Fruit fly (Drosophila melanogaster) whole organism, wandering third instar larva: ENCODE results near the gene CG44142.
A peak's percentile ranks its signal among the peaks of the same experiment; 100 is the strongest.

ENCODE experiments used
- Abd-B ChIP-seq: fragments of >200 bp; optimal IDR thresholded peaks from 2 replicates; lab custom pipeline; 2017; ENCODE audit warnings: missing biosample characterization, missing genetic modification characterization
- CG32264 ChIP-seq: fragments of 200-800 bp; sonication (Bioruptor generic); optimal IDR thresholded peaks from 2 replicates; lab custom pipeline; 2016; ENCODE audit warnings: missing biosample characterization, missing genetic modification characterization
- CG9705 ChIP-seq: fragments of 200-800 bp; sonication (Bioruptor generic); optimal IDR thresholded peaks from 2 replicates; lab custom pipeline; 2018; ENCODE audit warnings: missing biosample characterization, mild to moderate bottlenecking, missing genetic modification characterization
- CrebA ChIP-seq: fragments of 200-800 bp; sonication (Bioruptor generic); optimal IDR thresholded peaks from 2 replicates; lab custom pipeline; 2016; ENCODE audit warnings: missing biosample characterization, mild to moderate bottlenecking, missing genetic modification characterization, borderline replicate concordance
- Dfd ChIP-seq: fragments of >200 bp; optimal IDR thresholded peaks from 2 replicates; lab custom pipeline; 2017; ENCODE audit warnings: missing biosample characterization, missing genetic modification characterization
- Dif ChIP-seq: fragments of 200-275, 200-300 bp; sonication (Bioruptor generic); optimal IDR thresholded peaks from 2 replicates; lab custom pipeline; 2018; ENCODE audit warnings: missing biosample characterization, missing genetic modification characterization; ENCODE audit not compliant: partially characterized antibody
- GATAd ChIP-seq: sonication (Bioruptor generic); optimal IDR thresholded peaks from 2 replicates; lab custom pipeline; 2016; ENCODE audit warnings: missing biosample characterization, missing genetic modification characterization
- Hnf4 ChIP-seq: fragments of 200-800 bp; sonication (Bioruptor generic); optimal IDR thresholded peaks from 2 replicates; lab custom pipeline; 2016; ENCODE audit warnings: missing biosample characterization, mild to moderate bottlenecking, missing genetic modification characterization
- Hr78 ChIP-seq: fragments of >200 bp; optimal IDR thresholded peaks from 2 replicates; lab custom pipeline; 2017; ENCODE audit warnings: missing biosample characterization, missing genetic modification characterization
- Hr83 ChIP-seq: fragments of 200-300 bp; sonication (Bioruptor generic); optimal IDR thresholded peaks from 2 replicates; lab custom pipeline; 2016; ENCODE audit warnings: missing biosample characterization, mild to moderate bottlenecking, missing genetic modification characterization, moderate library complexity; ENCODE audit not compliant: poor library complexity, severe bottlenecking
- Jra ChIP-seq: sonication (Bioruptor generic); optimal IDR thresholded peaks from 2 replicates; lab custom pipeline; 2016; ENCODE audit warnings: missing biosample characterization, missing genetic modification characterization
- Myc ChIP-seq: fragments of >200 bp; optimal IDR thresholded peaks from 2 replicates; lab custom pipeline; 2017
- N ChIP-seq: fragments of >200 bp; optimal IDR thresholded peaks from 2 replicates; lab custom pipeline; 2018; ENCODE audit warnings: missing biosample characterization, missing external identifiers, missing genetic modification characterization
- OdsH ChIP-seq: fragments of 200-800 bp; sonication (Bioruptor generic); optimal IDR thresholded peaks from 2 replicates; lab custom pipeline; 2016; ENCODE audit warnings: missing biosample characterization, mild to moderate bottlenecking, missing genetic modification characterization
- Rel ChIP-seq, 2 experiments: fragments of 200-800 bp; sonication (Bioruptor generic) in 1 of 2; optimal IDR thresholded peaks; 2 replicates in 1 of 2; 3 replicates in 1 of 2; lab custom pipeline; 2016 to 2019; ENCODE audit warnings: mild to moderate bottlenecking in 2 of 2, missing biosample characterization in 2 of 2, missing genetic modification characterization in 2 of 2, moderate library complexity in 1 of 2
- Sp1 ChIP-seq: fragments of 200-800 bp; sonication (Bioruptor generic); optimal IDR thresholded peaks from 3 replicates; lab custom pipeline; 2019; ENCODE audit warnings: missing biosample characterization, mild to moderate bottlenecking, missing genetic modification characterization, moderate library complexity
- Vsx2 ChIP-seq: fragments of 200-300, 225-300 bp; sonication (Bioruptor generic); optimal IDR thresholded peaks from 2 replicates; lab custom pipeline; 2018; ENCODE audit warnings: missing biosample characterization, missing genetic modification characterization; ENCODE audit not compliant: partially characterized antibody
- br ChIP-seq: fragments of 200-800 bp; sonication (Bioruptor generic); optimal IDR thresholded peaks from 2 replicates; lab custom pipeline; 2016; ENCODE audit warnings: missing biosample characterization, missing genetic modification characterization
- brk ChIP-seq: fragments of 200-800 bp; sonication (Bioruptor generic); optimal IDR thresholded peaks from 2 replicates; lab custom pipeline; 2016; ENCODE audit warnings: missing biosample characterization, mild to moderate bottlenecking, missing genetic modification characterization
- dl ChIP-seq, 2 experiments: fragments of 175-275, 200-275 bp in 1 of 2; fragments of 200-275 bp in 1 of 2; sonication (Bioruptor generic); optimal IDR thresholded peaks; lab custom pipeline; 2018; ENCODE audit warnings: mild to moderate bottlenecking in 2 of 2, missing biosample characterization in 2 of 2, missing genetic modification characterization in 2 of 2, moderate library complexity in 2 of 2; ENCODE audit not compliant: partially characterized antibody in 2 of 2, insufficient read depth in 1 of 2
- dsf ChIP-seq: sonication (Bioruptor generic); optimal IDR thresholded peaks from 2 replicates; lab custom pipeline; 2016; ENCODE audit warnings: missing biosample characterization, missing genetic modification characterization, borderline replicate concordance
- ey ChIP-seq: fragments of 200-800 bp; sonication (Bioruptor generic); optimal IDR thresholded peaks from 2 replicates; lab custom pipeline; 2016; ENCODE audit warnings: missing biosample characterization, missing genetic modification characterization
- foxo ChIP-seq, 2 experiments: fragments of 200-800 bp; sonication (Bioruptor generic); optimal IDR thresholded peaks; 2 replicates in 1 of 2; 3 replicates in 1 of 2; lab custom pipeline; 2016 to 2017; ENCODE audit warnings: missing biosample characterization in 2 of 2, missing genetic modification characterization in 2 of 2
- fru ChIP-seq: fragments of 200-800 bp; sonication (Bioruptor generic); optimal IDR thresholded peaks from 3 replicates; lab custom pipeline; 2016; ENCODE audit warnings: missing biosample characterization, mild to moderate bottlenecking, missing genetic modification characterization
- h ChIP-seq: fragments of 200-800 bp; sonication (Bioruptor generic); optimal IDR thresholded peaks from 3 replicates; lab custom pipeline; 2016; ENCODE audit warnings: missing biosample characterization, mild to moderate bottlenecking, missing genetic modification characterization
- jim ChIP-seq: fragments of 175-275, 200-325 bp; sonication (Bioruptor generic); optimal IDR thresholded peaks from 2 replicates; lab custom pipeline; 2016; ENCODE audit warnings: missing biosample characterization, mild to moderate bottlenecking, missing genetic modification characterization
- lola ChIP-seq: fragments of >200 bp; optimal IDR thresholded peaks from 2 replicates; lab custom pipeline; 2017; ENCODE audit warnings: missing biosample characterization, missing genetic modification characterization
- pan ChIP-seq: fragments of >200 bp; optimal IDR thresholded peaks from 2 replicates; lab custom pipeline; 2017
- psq ChIP-seq: fragments of 200-800 bp; sonication (Bioruptor generic); optimal IDR thresholded peaks from 3 replicates; lab custom pipeline; 2017; ENCODE audit warnings: missing biosample characterization, mild to moderate bottlenecking, missing genetic modification characterization, moderate library complexity
- rgr ChIP-seq: fragments of 200-800 bp; sonication (Bioruptor generic); optimal IDR thresholded peaks from 3 replicates; lab custom pipeline; 2016; ENCODE audit warnings: missing biosample characterization, mild to moderate bottlenecking, missing genetic modification characterization
- sage ChIP-seq: fragments of 200-800 bp; sonication (Bioruptor generic); optimal IDR thresholded peaks from 2 replicates; lab custom pipeline; 2016; ENCODE audit warnings: missing biosample characterization, mild to moderate bottlenecking, missing genetic modification characterization
- sv ChIP-seq: fragments of 200-800 bp; sonication (Bioruptor generic); optimal IDR thresholded peaks from 3 replicates; lab custom pipeline; 2016; ENCODE audit warnings: missing biosample characterization, missing genetic modification characterization
- tai ChIP-seq: sonication (Bioruptor generic); optimal IDR thresholded peaks from 2 replicates; lab custom pipeline; 2016; ENCODE audit warnings: missing biosample characterization, missing genetic modification characterization
- woc ChIP-seq: sonication (Bioruptor generic); optimal IDR thresholded peaks from 2 replicates; lab custom pipeline; 2016; ENCODE audit warnings: missing biosample characterization, mild to moderate bottlenecking, missing genetic modification characterization

Gene CG44142

DNA sequence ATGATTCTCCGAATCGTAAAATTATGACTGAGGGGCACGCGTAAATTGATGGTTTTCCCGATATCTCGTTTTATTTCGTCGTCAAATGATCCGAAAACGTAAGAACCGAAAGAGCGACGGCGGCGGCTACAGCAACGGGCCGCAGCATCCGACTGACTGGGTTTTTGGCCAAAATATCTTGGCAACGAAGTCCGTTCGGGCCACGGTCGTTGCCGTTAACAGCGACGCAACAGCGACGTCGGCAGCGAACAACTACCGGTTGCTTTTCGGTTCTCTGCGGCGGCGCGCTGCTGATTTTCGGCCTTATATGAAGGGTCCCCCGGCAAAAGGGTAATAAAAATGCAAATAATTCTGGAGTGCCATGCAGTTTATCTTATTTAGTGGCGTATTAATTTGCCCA lies 21.0 kb upstream of the CG44142 start, which contains the start of gene PK2-R2:
Gene PK2-R2 (minus strand): TSS at position 160 of the 400 bp plus-strand sequence.
- TF ChIP-seq foxo (GFP tag; optimal IDR thresholded peaks at IDR 0.05; lab: Kevin White, UChicago) (no peak), CG32264 (GFP tag; lab: Kevin White, UChicago) (no peak), Abd-B (no peak), Dfd (GFP tag; lab: Kevin White, UChicago) (no peak), Hr78 (GFP tag; lab: Kevin White, UChicago) (no peak), OdsH (GFP tag; lab: Kevin White, UChicago) (no peak), dl (GFP tag; optimal IDR thresholded peaks at IDR 0.05; lab: Kevin White, UChicago; ENCODE audit: insufficient read depth in 1 of 2, partially characterized antibody in 2 of 2) (no peak), tai (GFP tag; lab: Kevin White, UChicago) (no peak), woc (GFP tag; lab: Kevin White, UChicago) (no peak), h (no peak)

dm6 chr3R:13333031-13333430 lies 20.0 kb upstream of the CG44142 start:
- TF ChIP-seq Sp1: no peak
- no peak for TF ChIP-seq foxo (GFP tag; optimal IDR thresholded peaks at IDR 0.05; lab: Kevin White, UChicago)
- TF ChIP-seq GATAd: no peak
- no peak for TF ChIP-seq lola (GFP tag; lab: Kevin White, UChicago)
- TF ChIP-seq Abd-B: no peak
- TF ChIP-seq Hr78 (GFP tag; lab: Kevin White, UChicago): no peak
- no peak for TF ChIP-seq brk (GFP tag; lab: Kevin White, UChicago)
- TF ChIP-seq Vsx2: no peak
- no peak for TF ChIP-seq CG9705 (GFP tag; lab: Kevin White, UChicago)
- no peak for TF ChIP-seq Myc (lab: Kevin White, UChicago)
- TF ChIP-seq tai (GFP tag; lab: Kevin White, UChicago): no peak
- TF ChIP-seq, all 38 proteins: peak for 0

DNA sequence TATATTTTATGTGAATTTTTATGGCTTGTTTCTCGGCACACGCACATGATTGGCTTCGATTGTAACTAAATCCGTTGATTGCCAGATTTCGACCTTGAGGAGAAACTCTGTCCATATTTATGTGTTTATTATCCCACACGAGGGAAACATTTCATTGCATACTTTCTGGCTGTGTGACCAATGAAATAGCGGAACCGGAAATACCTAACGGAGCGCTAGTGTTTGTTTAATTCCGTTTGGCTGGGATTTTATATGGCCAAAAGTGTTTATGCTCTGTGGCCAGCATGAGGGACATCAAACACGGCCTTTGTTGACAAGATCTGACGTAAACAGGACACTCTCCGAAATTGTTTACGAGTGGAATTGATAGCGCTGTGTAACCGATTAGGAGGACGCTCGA lies 6.9 kb upstream of the CG44142 start:
- TF ChIP-seq lola (GFP tag; lab: Kevin White, UChicago): no peak
- peak; percentile 35 for TF ChIP-seq rgr (GFP tag; lab: Kevin White, UChicago)

DNA sequence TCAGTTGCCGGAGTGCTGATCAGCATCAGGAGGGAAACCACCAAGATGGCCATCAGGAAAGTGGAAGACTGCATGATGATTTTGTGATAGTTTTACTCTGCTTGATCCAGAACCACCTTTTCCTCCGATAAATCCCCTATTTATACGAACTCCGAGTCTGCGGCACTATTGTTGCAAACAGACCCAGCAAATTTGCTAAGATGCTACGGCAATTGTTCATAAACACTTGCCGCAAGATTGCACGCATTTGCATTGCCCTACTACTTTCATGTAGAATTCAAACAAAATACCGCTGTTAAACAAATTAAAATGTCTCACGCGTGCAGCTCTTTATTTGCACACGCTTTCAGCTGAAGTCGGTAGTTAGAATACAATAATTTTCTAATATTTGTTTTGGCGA lies 6.2 kb upstream of the CG44142 start, which contains the start of gene CG45080:
Gene CG45080 (minus strand): TSS at position 101 of the 400 bp plus-strand sequence.
- TF ChIP-seq CG32264 (GFP tag; lab: Kevin White, UChicago): no peak
- TF ChIP-seq rgr (GFP tag; lab: Kevin White, UChicago): no peak
- no peak for TF ChIP-seq sage (GFP tag; lab: Kevin White, UChicago)
- no peak for TF ChIP-seq Hr83
- no peak for TF ChIP-seq Abd-B

DNA sequence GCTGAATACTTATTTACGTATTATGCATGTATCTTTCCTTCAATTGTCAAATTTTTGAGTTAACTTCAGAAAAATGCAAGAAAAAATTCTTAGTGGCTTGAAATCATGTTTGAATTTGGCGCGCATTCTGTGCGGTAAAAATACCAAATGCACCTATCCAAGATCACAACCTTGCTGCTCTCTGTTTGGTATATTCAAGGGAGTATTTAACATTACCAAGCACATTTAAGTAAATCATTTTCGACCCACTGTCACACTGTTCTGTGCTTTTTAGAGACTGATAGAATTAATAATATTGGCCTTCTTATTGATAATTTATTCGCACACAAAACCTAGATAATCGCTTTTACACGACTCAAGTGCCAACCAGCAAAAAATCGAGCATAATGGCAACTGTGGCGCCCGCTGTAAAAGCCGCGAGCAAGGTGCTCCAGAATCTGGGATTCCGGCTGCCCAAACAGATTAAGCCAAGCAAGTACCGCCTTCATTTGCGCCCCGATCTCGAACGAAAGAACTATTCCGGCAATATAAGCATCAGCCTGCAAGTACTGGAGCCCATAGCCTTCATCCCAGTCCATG lies 3.8 kb downstream of the CG44142 start:
- TF ChIP-seq Hnf4 (GFP tag; lab: Kevin White, UChicago): peak; percentile 30
- no peak for TF ChIP-seq Rel (GFP tag; optimal IDR thresholded peaks at IDR 0.05; lab: Kevin White, UChicago)
- TF ChIP-seq Rel (tag; optimal IDR thresholded peaks at IDR 0.05; lab: Kevin White, UChicago): peak; percentile 46
- no peak for TF ChIP-seq dsf

DNA sequence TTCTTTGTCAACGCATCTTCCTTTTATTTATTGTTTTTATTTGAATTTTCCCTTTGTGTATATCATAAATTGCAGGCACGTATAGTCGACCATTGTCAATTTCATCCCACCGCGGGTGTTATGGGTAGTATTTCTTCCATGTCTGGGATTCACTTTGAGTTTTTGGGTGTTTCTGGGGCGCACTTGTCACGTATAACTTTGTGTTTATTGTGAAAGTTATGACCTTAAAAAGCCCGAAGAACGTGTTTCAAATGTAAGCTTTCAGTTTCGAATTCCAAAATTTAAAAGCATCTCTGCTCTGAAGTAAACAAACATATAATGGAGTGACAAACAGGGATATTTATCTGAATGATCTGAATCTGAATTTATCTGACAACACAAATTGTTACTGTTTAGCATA lies 6.4 kb downstream of the CG44142 start:
- TF ChIP-seq br (no peak), h (no peak), Rel (GFP tag; optimal IDR thresholded peaks at IDR 0.05; lab: Kevin White, UChicago) (no peak), Rel (tag; optimal IDR thresholded peaks at IDR 0.05; lab: Kevin White, UChicago) (peak; percentile 58), foxo (GFP tag; optimal IDR thresholded peaks at IDR 0.05; lab: Kevin White, UChicago) (no peak)
- TF ChIP-seq, all 38 proteins: peak for 1

dm6 chr3R:13305318-13305899 lies 7.6 kb downstream of the CG44142 start:
- peak in 1 of 2 experiments; percentile 11 for TF ChIP-seq dl (GFP tag; optimal IDR thresholded peaks at IDR 0.05; lab: Kevin White, UChicago; ENCODE audit: insufficient read depth in 1 of 2, partially characterized antibody in 2 of 2)
- TF ChIP-seq Rel (GFP tag; optimal IDR thresholded peaks at IDR 0.05; lab: Kevin White, UChicago): no peak
- TF ChIP-seq Rel (tag; optimal IDR thresholded peaks at IDR 0.05; lab: Kevin White, UChicago): no peak
- peak; percentile 71 for TF ChIP-seq Vsx2
- TF ChIP-seq Dif (GFP tag; lab: Kevin White, UChicago): peak; percentile 79
- TF ChIP-seq psq (GFP tag; lab: Kevin White, UChicago): peak; percentile 85
- no peak for TF ChIP-seq Abd-B
- TF ChIP-seq sv: no peak
- no peak for TF ChIP-seq N
- no peak for TF ChIP-seq dsf
- TF ChIP-seq jim: no peak
- TF ChIP-seq fru: peak; percentile 78
- TF ChIP-seq Jra (GFP tag; lab: Kevin White, UChicago): no peak
- no peak for TF ChIP-seq sage (GFP tag; lab: Kevin White, UChicago)
- TF ChIP-seq CrebA (GFP tag; lab: Kevin White, UChicago): no peak
- TF ChIP-seq CG9705 (GFP tag; lab: Kevin White, UChicago): peak; percentile 45
- TF ChIP-seq ey: peak; percentile 34
- TF ChIP-seq OdsH (GFP tag; lab: Kevin White, UChicago): peak; percentile 85
- no peak for TF ChIP-seq pan (lab: Kevin White, UChicago)
- no peak for TF ChIP-seq CG32264 (GFP tag; lab: Kevin White, UChicago)
